Fruit fly (Drosophila melanogaster) whole organism, prepupa: Measurements from ENCODE around the gene CG45263.

ENCODE experiments used
- CG10631 ChIP-seq: fragments of 200-800 bp; sonication (Bioruptor generic); optimal IDR thresholded peaks from 2 replicates; lab custom pipeline; 2016; ENCODE audit warnings: missing biosample characterization, missing genetic modification characterization
- CG10669 ChIP-seq: fragments of 200-800 bp; sonication (Bioruptor generic); optimal IDR thresholded peaks from 3 replicates; lab custom pipeline; 2018; ENCODE audit warnings: missing biosample characterization, mild to moderate bottlenecking, missing genetic modification characterization, moderate library complexity
- CG11294 ChIP-seq: fragments of 200-800 bp; sonication (Bioruptor generic); IDR thresholded peaks from 2 replicates; pipeline ENCODE4 v1.3.6; 2022; ENCODE audit warnings: missing biosample characterization, missing genetic modification characterization
- CG11762 ChIP-seq: fragments of 200-800 bp; sonication (Bioruptor generic); optimal IDR thresholded peaks from 3 replicates; lab custom pipeline; 2016; ENCODE audit warnings: missing biosample characterization, missing genetic modification characterization; ENCODE audit not compliant: insufficient read depth
- CG11902 ChIP-seq: fragments of 200-800 bp; sonication (Bioruptor generic); optimal IDR thresholded peaks from 3 replicates; lab custom pipeline; 2016; ENCODE audit warnings: missing biosample characterization, missing genetic modification characterization
- CG15336 ChIP-seq: fragments of 200-800 bp; sonication (Bioruptor generic); IDR thresholded peaks from 2 replicates; pipeline ENCODE4 v1.3.6; 2022; ENCODE audit warnings: missing biosample characterization, missing genetic modification characterization
- CG16779 ChIP-seq: fragments of 200-800 bp; sonication (Bioruptor generic); optimal IDR thresholded peaks from 3 replicates; lab custom pipeline; 2017; ENCODE audit warnings: missing biosample characterization, mild to moderate bottlenecking, missing genetic modification characterization
- CG3032 ChIP-seq: fragments of 200-800 bp; optimal IDR thresholded peaks from 2 replicates; lab custom pipeline; 2019; ENCODE audit warnings: missing biosample characterization, mild to moderate bottlenecking, missing genetic modification characterization, moderate library complexity
- CG31627 ChIP-seq: fragments of 200-800 bp; sonication (Bioruptor generic); optimal IDR thresholded peaks from 3 replicates; lab custom pipeline; 2016; ENCODE audit warnings: missing biosample characterization, missing genetic modification characterization
- CG34406 ChIP-seq: fragments of 200-800 bp; sonication (Bioruptor generic); optimal IDR thresholded peaks from 3 replicates; lab custom pipeline; 2016; ENCODE audit warnings: missing biosample characterization, missing genetic modification characterization
- CG4318 ChIP-seq: fragments of 200-800 bp; sonication (Bioruptor generic); optimal IDR thresholded peaks from 3 replicates; lab custom pipeline; 2017; ENCODE audit warnings: missing biosample characterization, mild to moderate bottlenecking, missing genetic modification characterization
- CG6163 ChIP-seq: fragments of 200-800 bp; sonication (Bioruptor generic); IDR thresholded peaks from 3 replicates; pipeline ENCODE4 v1.3.6; 2022; ENCODE audit warnings: missing biosample characterization, missing genetic modification characterization
- CG6276 ChIP-seq: fragments of 200-800 bp; sonication (Bioruptor generic); optimal IDR thresholded peaks from 2 replicates; lab custom pipeline; 2017; ENCODE audit warnings: missing biosample characterization, mild to moderate bottlenecking, missing genetic modification characterization
- CG6808 ChIP-seq: fragments of 200-800 bp; sonication (Bioruptor generic); optimal IDR thresholded peaks from 3 replicates; lab custom pipeline; 2017; ENCODE audit warnings: missing biosample characterization, missing genetic modification characterization, mild to moderate bottlenecking, moderate library complexity, missing genetic modification reagents
- CG6854 ChIP-seq: fragments of 200-800 bp; sonication (Bioruptor generic); optimal IDR thresholded peaks from 2 replicates; lab custom pipeline; 2017; ENCODE audit warnings: missing biosample characterization, mild to moderate bottlenecking, missing genetic modification characterization
- CG7368 ChIP-seq: fragments of 200-800 bp; sonication (Bioruptor generic); optimal IDR thresholded peaks from 3 replicates; lab custom pipeline; 2016; ENCODE audit warnings: missing biosample characterization, missing genetic modification characterization
- CG8319 ChIP-seq: fragments of 200-800 bp; sonication (Bioruptor generic); optimal IDR thresholded peaks from 3 replicates; lab custom pipeline; 2016; ENCODE audit warnings: missing biosample characterization, missing genetic modification characterization
- CG8632 ChIP-seq: fragments of 200-800 bp; sonication (Bioruptor generic); optimal IDR thresholded peaks from 3 replicates; lab custom pipeline; 2016; ENCODE audit warnings: missing biosample characterization, missing genetic modification characterization
- Eip78C ChIP-seq: fragments of 200-800 bp; sonication (Bioruptor generic); peaks from one replicate; lab custom pipeline; 2016; ENCODE audit warnings: missing biosample characterization, missing genetic modification characterization
- Eip93F ChIP-seq: fragments of 200-800 bp; sonication (Bioruptor generic); optimal IDR thresholded peaks from 2 replicates; lab custom pipeline; 2016; ENCODE audit warnings: missing biosample characterization, mild to moderate bottlenecking, missing genetic modification characterization
- Ets96B ChIP-seq: fragments of 200-800 bp; optimal IDR thresholded peaks from 2 replicates; lab custom pipeline; 2019; ENCODE audit warnings: missing biosample characterization, mild to moderate bottlenecking, missing genetic modification characterization, moderate library complexity
- Gug ChIP-seq: fragments of 200-800 bp; sonication (Bioruptor generic); IDR thresholded peaks from 2 replicates; pipeline ENCODE4 v1.3.6; 2022; ENCODE audit warnings: missing biosample characterization, missing genetic modification characterization
- Hr39 ChIP-seq: fragments of 200-800 bp; sonication (Bioruptor generic); optimal IDR thresholded peaks from 2 replicates; lab custom pipeline; 2016; ENCODE audit warnings: missing biosample characterization, missing genetic modification characterization
- Lpt ChIP-seq: fragments of 200-800 bp; sonication (Bioruptor generic); optimal IDR thresholded peaks from 3 replicates; lab custom pipeline; 2016; ENCODE audit warnings: missing biosample characterization, missing genetic modification characterization
- Met ChIP-seq: fragments of 200-800 bp; sonication (Bioruptor generic); optimal IDR thresholded peaks from 3 replicates; lab custom pipeline; 2016; ENCODE audit warnings: missing biosample characterization, missing genetic modification characterization
- Sox102F ChIP-seq: fragments of 200-800 bp; sonication (Bioruptor generic); optimal IDR thresholded peaks from 2 replicates; lab custom pipeline; 2016; ENCODE audit warnings: missing biosample characterization, mild to moderate bottlenecking, missing genetic modification characterization
- Sox14 ChIP-seq: fragments of 200-800 bp; sonication (Bioruptor generic); optimal IDR thresholded peaks from 3 replicates; lab custom pipeline; 2016; ENCODE audit warnings: missing biosample characterization, missing genetic modification characterization
- Sox15 ChIP-seq: fragments of 200-800 bp; sonication (Bioruptor generic); optimal IDR thresholded peaks from 3 replicates; lab custom pipeline; 2016; ENCODE audit warnings: missing biosample characterization, missing genetic modification characterization
- acj6 ChIP-seq: fragments of 200-800 bp; sonication (Bioruptor generic); optimal IDR thresholded peaks from 3 replicates; lab custom pipeline; 2016; ENCODE audit warnings: missing biosample characterization, missing genetic modification characterization
- dac ChIP-seq: fragments of 200-800 bp; sonication (Bioruptor generic); optimal IDR thresholded peaks from 2 replicates; lab custom pipeline; 2017; ENCODE audit warnings: missing biosample characterization, mild to moderate bottlenecking, missing genetic modification characterization
- dsx ChIP-seq: fragments of 200-800 bp; optimal IDR thresholded peaks from 3 replicates; lab custom pipeline; 2019; ENCODE audit warnings: missing biosample characterization, mild to moderate bottlenecking, missing genetic modification characterization, moderate library complexity; ENCODE audit not compliant: poor library complexity, severe bottlenecking
- eg ChIP-seq: fragments of 200-800 bp; sonication (Bioruptor generic); IDR thresholded peaks from 3 replicates; pipeline ENCODE4 v1.3.6; 2022; ENCODE audit warnings: missing biosample characterization, missing genetic modification characterization
- fd59A ChIP-seq: fragments of 200-800 bp; sonication (Bioruptor generic); optimal IDR thresholded peaks from 2 replicates; lab custom pipeline; 2017; ENCODE audit warnings: missing biosample characterization, mild to moderate bottlenecking, missing genetic modification characterization, missing genetic modification reagents
- fd85E ChIP-seq: fragments of 200-800 bp; sonication (Bioruptor generic); optimal IDR thresholded peaks from 3 replicates; lab custom pipeline; 2016; ENCODE audit warnings: missing biosample characterization, missing genetic modification characterization
- fkh ChIP-seq: fragments of 200-800 bp; sonication (Bioruptor generic); optimal IDR thresholded peaks from 3 replicates; lab custom pipeline; 2017; ENCODE audit warnings: missing biosample characterization, mild to moderate bottlenecking, missing genetic modification characterization, moderate library complexity
- lz ChIP-seq: fragments of 200-800 bp; sonication (Bioruptor generic); optimal IDR thresholded peaks from 3 replicates; lab custom pipeline; 2016; ENCODE audit warnings: missing biosample characterization, missing genetic modification characterization
- net ChIP-seq: fragments of 200-800 bp; sonication (Bioruptor generic); optimal IDR thresholded peaks from 3 replicates; lab custom pipeline; 2016; ENCODE audit warnings: missing biosample characterization, missing genetic modification characterization
- pdm3 ChIP-seq: fragments of 200-800 bp; sonication (Bioruptor generic); optimal IDR thresholded peaks from 3 replicates; lab custom pipeline; 2016; ENCODE audit warnings: missing biosample characterization, missing genetic modification characterization
- salr ChIP-seq, 2 experiments: fragments of 200-800 bp; sonication (Bioruptor generic); optimal IDR thresholded peaks; 3 replicates each; lab custom pipeline; 2016 to 2018; ENCODE audit warnings: missing biosample characterization in 2 of 2, missing genetic modification characterization in 2 of 2, mild to moderate bottlenecking in 1 of 2
- svp ChIP-seq: fragments of 200-800 bp; sonication (Bioruptor generic); peaks from one replicate; lab custom pipeline; 2016; ENCODE audit warnings: missing biosample characterization, missing genetic modification characterization
- vri ChIP-seq: fragments of 200-800 bp; sonication (Bioruptor generic); optimal IDR thresholded peaks from 3 replicates; lab custom pipeline; 2016; ENCODE audit warnings: missing biosample characterization, mild to moderate bottlenecking, missing genetic modification characterization

The CG45263 gene

dm6 chr3R:8368553-8368952 is 108.9 kb downstream of the CG45263 start:
- TF ChIP-seq Sox102F (GFP tag; lab: Kevin White, UChicago) = no peak
- TF ChIP-seq, all 60 proteins: peak for 0

dm6 chr3R:8362259-8362876 is 115.0 kb downstream of the CG45263 start, which contains the start of the genes Veneno and CG7963:
Gene Veneno, minus strand, starts transcription at chr3R:8362554.
Gene CG7963, plus strand, starts transcription at chr3R:8362826.
- no peak for TF ChIP-seq CG11294 (GFP tag; lab: Robert Waterston, UW)
- no peak for TF ChIP-seq Eip93F
- peak; percentile 35 for TF ChIP-seq CG10631 (GFP tag; lab: Kevin White, UChicago)
- TF ChIP-seq dsx = no peak
- TF ChIP-seq CG6163 (GFP tag; lab: Robert Waterston, UW) = no peak; the same call in 2 of the 3 replicates
- TF ChIP-seq Eip78C (GFP tag; lab: Kevin White, UChicago) = no peak
- no peak for TF ChIP-seq fd85E (GFP tag; lab: Kevin White, UChicago)
- no peak for TF ChIP-seq Ets96B (tag; lab: Kevin White, UChicago)
- TF ChIP-seq acj6 = no peak
- no peak for TF ChIP-seq salr (GFP tag; optimal IDR thresholded peaks at IDR 0.05; lab: Kevin White, UChicago)
- TF ChIP-seq CG10669 (GFP tag; lab: Kevin White, UChicago) = no peak
- no peak for TF ChIP-seq CG6276
- TF ChIP-seq svp (GFP tag; lab: Kevin White, UChicago) = peak; percentile 39
- no peak for TF ChIP-seq CG15336 (GFP tag; lab: Robert Waterston, UW)

- TF ChIP-seq acj6 (no peak), CG6854 (no peak), vri (GFP tag; lab: Kevin White, UChicago) (no peak), lz (no peak), CG11762 (GFP tag; lab: Kevin White, UChicago) (no peak), Eip78C (GFP tag; lab: Kevin White, UChicago) (peak; percentile 24), Lpt (GFP tag; lab: Kevin White, UChicago) (no peak)
These were observed 119.4 kb downstream of the CG45263 start for dm6 chr3R:8358004-8358403.

dm6 chr3R:8357372-8357992 is 119.9 kb downstream of the CG45263 start:
- TF ChIP-seq CG7368 (no peak), CG8632 (GFP tag; lab: Kevin White, UChicago) (no peak), CG10669 (GFP tag; lab: Kevin White, UChicago) (no peak), Met (GFP tag; lab: Kevin White, UChicago) (no peak), Ets96B (tag; lab: Kevin White, UChicago) (no peak), Gug (no peak), net (GFP tag; lab: Kevin White, UChicago) (peak; percentile 39), eg (GFP tag; lab: Robert Waterston, UW) (no peak), fd59A (GFP tag; lab: Kevin White, UChicago) (no peak), dsx (no peak), Eip93F (no peak), fkh (GFP tag; lab: Kevin White, UChicago) (peak; percentile 90), CG34406 (GFP tag; lab: Kevin White, UChicago) (no peak), salr (GFP tag; optimal IDR thresholded peaks at IDR 0.05; lab: Kevin White, UChicago) (no peak), CG6854 (no peak), CG11762 (GFP tag; lab: Kevin White, UChicago) (no peak), CG16779 (no peak), CG11902 (GFP tag; lab: Kevin White, UChicago) (no peak), Sox15 (GFP tag; lab: Kevin White, UChicago) (no peak), CG4318 (GFP tag; lab: Kevin White, UChicago) (no peak), pdm3 (GFP tag; lab: Kevin White, UChicago) (no peak), vri (GFP tag; lab: Kevin White, UChicago) (peak; percentile 86), Hr39 (GFP tag; lab: Kevin White, UChicago) (no peak), Sox102F (GFP tag; lab: Kevin White, UChicago) (no peak), CG8319 (GFP tag; lab: Kevin White, UChicago) (no peak), Sox14 (GFP tag; lab: Kevin White, UChicago) (no peak), CG6808 (GFP tag; lab: Kevin White, UChicago) (no peak), CG3032 (tag; lab: Kevin White, UChicago) (no peak), dac (GFP tag; lab: Kevin White, UChicago) (no peak), Eip78C (GFP tag; lab: Kevin White, UChicago) (peak; percentile 80), svp (GFP tag; lab: Kevin White, UChicago) (peak; percentile 67), CG31627 (GFP tag; lab: Kevin White, UChicago) (no peak)
